Worm (Caenorhabditis elegans) whole organism, young adult: Measurements from ENCODE around the gene R04B5.7.

Source experiments
- C06A6.2 ChIP-seq: fragments of 200-800 bp; sonication (Bioruptor generic); conservative IDR thresholded peaks from 2 replicates; pipeline ENCODE4 v1.3.6; 2022; ENCODE audit warnings: missing genetic modification characterization, missing compliant biosample characterization
- C17E4.6 ChIP-seq: fragments of 200-800 bp; sonication (Bioruptor generic); IDR thresholded peaks from 2 replicates; pipeline ENCODE4 v1.3.6; 2022; ENCODE audit warnings: missing genetic modification reagents, missing genetic modification characterization, missing compliant biosample characterization
- F10E7.11 ChIP-seq: sonication (generic microtip); optimal IDR thresholded peaks from 2 replicates; lab custom pipeline; 2017; ENCODE audit warnings: mild to moderate bottlenecking, missing genetic modification characterization, moderate library complexity, missing compliant biosample characterization
- F33H1.4 ChIP-seq: fragments of 200-800 bp; sonication (Bioruptor generic); IDR thresholded peaks from 2 replicates; pipeline ENCODE4 v1.3.6; 2022; ENCODE audit warnings: missing genetic modification reagents, missing genetic modification characterization, missing compliant biosample characterization
- F37B4.10 ChIP-seq: fragments of 200-800 bp; sonication (Bioruptor generic); IDR thresholded peaks from 2 replicates; pipeline ENCODE4 v1.3.6; 2022; ENCODE audit warnings: missing genetic modification characterization, missing compliant biosample characterization
- F39B2.1 ChIP-seq: fragments of 200-800 bp; sonication (Bioruptor generic); IDR thresholded peaks from 2 replicates; pipeline ENCODE4 v1.3.6; 2022; ENCODE audit warnings: missing genetic modification reagents, missing genetic modification characterization, missing compliant biosample characterization
- F49E8.2 ChIP-seq: sonication (generic microtip); optimal IDR thresholded peaks from 3 replicates; lab custom pipeline; 2017; ENCODE audit warnings: missing genetic modification characterization, mild to moderate bottlenecking, missing compliant biosample characterization, antibody characterized with exemption, moderate library complexity; ENCODE audit not compliant: insufficient read depth
- F57A8.1 ChIP-seq: fragments of 200-800 bp; sonication (Bioruptor generic); optimal IDR thresholded peaks from 2 replicates; lab custom pipeline; 2018; ENCODE audit warnings: mild to moderate bottlenecking, missing genetic modification characterization, moderate library complexity, missing compliant biosample characterization
- Y67H2A.10 ChIP-seq: fragments of 200-800 bp; sonication (Bioruptor generic); conservative IDR thresholded peaks from 2 replicates; pipeline ENCODE4 v1.3.6; 2022; ENCODE audit warnings: missing genetic modification reagents, missing genetic modification characterization, missing compliant biosample characterization
- Y95B8A.8 ChIP-seq: fragments of 200-800 bp; sonication (Bioruptor generic); IDR thresholded peaks from 2 replicates; pipeline ENCODE4 v1.3.6; 2022; ENCODE audit warnings: missing genetic modification reagents, missing genetic modification characterization, missing compliant biosample characterization
- atf-7 ChIP-seq: sonication (generic microtip); optimal IDR thresholded peaks from 2 replicates; lab custom pipeline; 2017; ENCODE audit warnings: mild to moderate bottlenecking, missing genetic modification characterization, missing compliant biosample characterization
- bed-2 ChIP-seq: fragments of 200-800 bp; sonication (Bioruptor generic); IDR thresholded peaks from 2 replicates; pipeline ENCODE4 v1.3.6; 2022; ENCODE audit warnings: missing genetic modification reagents, missing genetic modification characterization, missing compliant biosample characterization
- ceh-100 ChIP-seq: fragments of 200-800 bp; sonication (Bioruptor generic); IDR thresholded peaks from 2 replicates; pipeline ENCODE4 v1.3.6; 2022; ENCODE audit warnings: missing genetic modification reagents, missing genetic modification characterization, missing compliant biosample characterization
- ceh-27 ChIP-seq: fragments of 200-800 bp; sonication (Bioruptor generic); optimal IDR thresholded peaks from 2 replicates; lab custom pipeline; 2018; ENCODE audit warnings: mild to moderate bottlenecking, missing genetic modification characterization, moderate library complexity, missing compliant biosample characterization
- ceh-58 ChIP-seq: fragments of 200-800 bp; sonication (Bioruptor generic); IDR thresholded peaks from 2 replicates; pipeline ENCODE4 v1.3.6; 2022; ENCODE audit warnings: missing genetic modification characterization, missing compliant biosample characterization
- chd-7 ChIP-seq: sonication (generic microtip); optimal IDR thresholded peaks from 2 replicates; lab custom pipeline; 2016; ENCODE audit warnings: mild to moderate bottlenecking, missing genetic modification characterization, moderate library complexity, missing compliant biosample characterization
- dox-1 ChIP-seq: fragments of 200-800 bp; sonication (Bioruptor generic); IDR thresholded peaks from 2 replicates; pipeline ENCODE4 v1.3.6; 2022; ENCODE audit warnings: missing genetic modification reagents, missing genetic modification characterization, missing compliant biosample characterization
- egl-18 ChIP-seq: fragments of 200-800 bp; sonication (Bioruptor generic); IDR thresholded peaks from 2 replicates; pipeline ENCODE4 v1.3.6; 2022; ENCODE audit warnings: missing genetic modification reagents, missing genetic modification characterization, missing compliant biosample characterization
- him-1 ChIP-seq: sonication (generic microtip); optimal IDR thresholded peaks from 2 replicates; lab custom pipeline; 2016; ENCODE audit warnings: missing genotype, missing genetic modification reagents, missing genetic modification characterization, missing compliant biosample characterization
- hlh-12 ChIP-seq: sonication (generic microtip); optimal IDR thresholded peaks from 2 replicates; lab custom pipeline; 2016; ENCODE audit warnings: missing genetic modification characterization, missing compliant biosample characterization
- lsl-1 ChIP-seq: fragments of 200-800 bp; sonication (Bioruptor generic); optimal IDR thresholded peaks from 2 replicates; lab custom pipeline; 2018; ENCODE audit warnings: mild to moderate bottlenecking, missing genetic modification characterization, moderate library complexity, missing compliant biosample characterization
- nfya-1 ChIP-seq: sonication (generic microtip); optimal IDR thresholded peaks from 2 replicates; lab custom pipeline; 2017; ENCODE audit warnings: antibody characterized with exemption, missing compliant biosample characterization, missing genetic modification characterization, borderline replicate concordance; ENCODE audit not compliant: insufficient read depth
- nhr-120 ChIP-seq: fragments of 200-800 bp; sonication (Bioruptor generic); IDR thresholded peaks from 2 replicates; pipeline ENCODE4 v1.3.6; 2022; ENCODE audit warnings: missing genetic modification characterization, missing compliant biosample characterization
- nhr-179 ChIP-seq: sonication (generic microtip); optimal IDR thresholded peaks from 2 replicates; lab custom pipeline; 2016; ENCODE audit warnings: mild to moderate bottlenecking, missing genetic modification characterization, missing compliant biosample characterization
- nhr-27 ChIP-seq: fragments of 200-800 bp; sonication (Bioruptor generic); optimal IDR thresholded peaks from 2 replicates; lab custom pipeline; 2018; ENCODE audit warnings: mild to moderate bottlenecking, missing genetic modification characterization, moderate library complexity, missing compliant biosample characterization
- nhr-80 ChIP-seq: sonication (generic microtip); optimal IDR thresholded peaks from 2 replicates; lab custom pipeline; 2016; ENCODE audit warnings: missing genetic modification characterization, missing compliant biosample characterization
- repo-1 ChIP-seq: sonication (generic microtip); optimal IDR thresholded peaks from 2 replicates; lab custom pipeline; 2017; ENCODE audit warnings: mild to moderate bottlenecking, missing genetic modification characterization, missing compliant biosample characterization
- rpc-1 ChIP-seq, 2 experiments: fragments of 150-350 bp in 1 of 2; sonication (generic microtip) in 1 of 2; optimal IDR thresholded peaks; 2 replicates each; lab custom pipeline; 2014 to 2018; ENCODE audit warnings: missing biosample characterization in 1 of 2, missing genetic modification characterization in 1 of 2, missing genetic modification reagents in 1 of 2, missing genotype in 1 of 2
- sea-2 ChIP-seq: fragments of 200-800 bp; sonication (Bioruptor generic); IDR thresholded peaks from 2 replicates; pipeline ENCODE4 v1.3.6; 2022; ENCODE audit warnings: missing genetic modification characterization, missing compliant biosample characterization
- snpc-1.1 ChIP-seq: sonication (generic microtip); optimal IDR thresholded peaks from 2 replicates; lab custom pipeline; 2017; ENCODE audit warnings: missing genetic modification characterization, mild to moderate bottlenecking, missing compliant biosample characterization, antibody characterized with exemption, moderate library complexity, missing genotype, missing genetic modification reagents; ENCODE audit not compliant: insufficient read depth
- snpc-1.3 ChIP-seq: sonication (generic microtip); optimal IDR thresholded peaks from 2 replicates; lab custom pipeline; 2017; ENCODE audit warnings: missing genetic modification characterization, mild to moderate bottlenecking, missing compliant biosample characterization, antibody characterized with exemption, moderate library complexity, missing genotype, missing genetic modification reagents; ENCODE audit not compliant: insufficient read depth
- tbx-9 ChIP-seq: sonication (generic microtip); optimal IDR thresholded peaks from 2 replicates; lab custom pipeline; 2016; ENCODE audit warnings: borderline replicate concordance, missing genetic modification characterization, inconsistent platforms, missing compliant biosample characterization
- unc-130 ChIP-seq: sonication (generic microtip); optimal IDR thresholded peaks from 2 replicates; lab custom pipeline; 2016; ENCODE audit warnings: missing genetic modification reagents, missing genetic modification characterization, missing compliant biosample characterization
- ztf-26 ChIP-seq: sonication (generic microtip); optimal IDR thresholded peaks from 2 replicates; lab custom pipeline; 2017; ENCODE audit warnings: missing genetic modification characterization, missing compliant biosample characterization

The R04B5.7 gene

ce11 chrV:10070541-10070940, 19.8 kb downstream of the R04B5.7 start, which contains the start of gene nhr-192:
TSS of gene nhr-192 (minus strand) at chrV:10070641.
- no peak for TF ChIP-seq rpc-1 (optimal IDR thresholded peaks at IDR 0.05; lab: Kevin White, UChicago)
- TF ChIP-seq rpc-1 (tag; optimal IDR thresholded peaks at IDR 0.05; lab: Kevin White, UChicago), result no peak
- TF ChIP-seq Y67H2A.10 (GFP tag; lab: Robert Waterston, UW), result no peak
- no peak for TF ChIP-seq nhr-27
- TF ChIP-seq F39B2.1 (GFP tag; lab: Robert Waterston, UW), result no peak
- no peak for TF ChIP-seq ceh-58 (GFP tag; lab: Robert Waterston, UW)
- TF ChIP-seq ztf-26, result no peak
- no peak for TF ChIP-seq hlh-12 (tag; lab: Kevin White, UChicago)
- no peak for TF ChIP-seq chd-7 (tag; lab: Kevin White, UChicago)

ce11 chrV:10066769-10067168, 23.6 kb downstream of the R04B5.7 start, which contains the start of gene npr-39:
TSS of gene npr-39 (plus strand) at chrV:10067069.
- TF ChIP-seq ceh-100 (GFP tag; lab: Robert Waterston, UW) (no peak), snpc-1.3 (tag; lab: Kevin White, UChicago) (no peak), ceh-27 (GFP tag; lab: Kevin White, UChicago) (no peak), F49E8.2 (tag; lab: Kevin White, UChicago) (no peak), repo-1 (tag; lab: Kevin White, UChicago) (no peak), egl-18 (GFP tag; lab: Robert Waterston, UW) (no peak), C17E4.6 (GFP tag; lab: Robert Waterston, UW) (no peak), C06A6.2 (GFP tag; lab: Robert Waterston, UW) (no peak), nhr-179 (tag; lab: Kevin White, UChicago) (no peak), nhr-120 (GFP tag; lab: Robert Waterston, UW) (no peak), atf-7 (no peak)

ce11 chrV:10065679-10066078, 24.7 kb downstream of the R04B5.7 start:
- no peak for TF ChIP-seq repo-1 (tag; lab: Kevin White, UChicago)
- TF ChIP-seq F57A8.1 (GFP tag; lab: Kevin White, UChicago), result no peak
- TF ChIP-seq F33H1.4 (GFP tag; lab: Robert Waterston, UW), result no peak
- TF ChIP-seq lsl-1 (GFP tag; lab: Kevin White, UChicago), result no peak
- TF ChIP-seq F10E7.11 (tag; lab: Kevin White, UChicago), result no peak
- no peak for TF ChIP-seq F37B4.10 (GFP tag; lab: Robert Waterston, UW)
- TF ChIP-seq C06A6.2 (GFP tag; lab: Robert Waterston, UW), result no peak
- no peak for TF ChIP-seq nfya-1
- no peak for TF ChIP-seq Y95B8A.8 (GFP tag; lab: Robert Waterston, UW)
- no peak for TF ChIP-seq him-1 (tag; lab: Kevin White, UChicago)
- TF ChIP-seq tbx-9, result no peak
- no peak for TF ChIP-seq nhr-80 (tag; lab: Kevin White, UChicago)
- TF ChIP-seq snpc-1.1 (tag; lab: Kevin White, UChicago), result no peak
- no peak for TF ChIP-seq F39B2.1 (GFP tag; lab: Robert Waterston, UW)
- TF ChIP-seq dox-1, result no peak
- TF ChIP-seq unc-130 (GFP tag; lab: Kevin White, UChicago), result no peak

- no peak for TF ChIP-seq bed-2 (GFP tag; lab: Robert Waterston, UW)
- no peak for TF ChIP-seq dox-1
- TF ChIP-seq sea-2 (GFP tag; lab: Robert Waterston, UW), result no peak
- no peak for TF ChIP-seq repo-1 (tag; lab: Kevin White, UChicago)
Measured at ce11 chrV:10064221-10064620, 26.1 kb downstream of the R04B5.7 start, which contains the start of gene fipr-13. TSS of gene fipr-13 (plus strand) at chrV:10064521.
